Fruit fly (Drosophila melanogaster) whole organism, wandering third instar larva: Measurements from ENCODE around the gene ScsbetaA.

Experiments
- Abd-B ChIP-seq: fragments of >200 bp; optimal IDR thresholded peaks from 2 replicates; lab custom pipeline; 2017; ENCODE audit warnings: missing biosample characterization, missing genetic modification characterization
- CG32264 ChIP-seq: fragments of 200-800 bp; sonication (Bioruptor generic); optimal IDR thresholded peaks from 2 replicates; lab custom pipeline; 2016; ENCODE audit warnings: missing biosample characterization, missing genetic modification characterization
- CG9705 ChIP-seq: fragments of 200-800 bp; sonication (Bioruptor generic); optimal IDR thresholded peaks from 2 replicates; lab custom pipeline; 2018; ENCODE audit warnings: missing biosample characterization, mild to moderate bottlenecking, missing genetic modification characterization
- CrebA ChIP-seq: fragments of 200-800 bp; sonication (Bioruptor generic); optimal IDR thresholded peaks from 2 replicates; lab custom pipeline; 2016; ENCODE audit warnings: missing biosample characterization, mild to moderate bottlenecking, missing genetic modification characterization, borderline replicate concordance
- Dfd ChIP-seq: fragments of >200 bp; optimal IDR thresholded peaks from 2 replicates; lab custom pipeline; 2017; ENCODE audit warnings: missing biosample characterization, missing genetic modification characterization
- Dif ChIP-seq: fragments of 200-275, 200-300 bp; sonication (Bioruptor generic); optimal IDR thresholded peaks from 2 replicates; lab custom pipeline; 2018; ENCODE audit warnings: missing biosample characterization, missing genetic modification characterization; ENCODE audit not compliant: partially characterized antibody
- GATAd ChIP-seq: sonication (Bioruptor generic); optimal IDR thresholded peaks from 2 replicates; lab custom pipeline; 2016; ENCODE audit warnings: missing biosample characterization, missing genetic modification characterization
- Hnf4 ChIP-seq: fragments of 200-800 bp; sonication (Bioruptor generic); optimal IDR thresholded peaks from 2 replicates; lab custom pipeline; 2016; ENCODE audit warnings: missing biosample characterization, mild to moderate bottlenecking, missing genetic modification characterization
- Hr78 ChIP-seq: fragments of >200 bp; optimal IDR thresholded peaks from 2 replicates; lab custom pipeline; 2017; ENCODE audit warnings: missing biosample characterization, missing genetic modification characterization
- Hr83 ChIP-seq: fragments of 200-300 bp; sonication (Bioruptor generic); optimal IDR thresholded peaks from 2 replicates; lab custom pipeline; 2016; ENCODE audit warnings: missing biosample characterization, mild to moderate bottlenecking, missing genetic modification characterization, moderate library complexity; ENCODE audit not compliant: poor library complexity, severe bottlenecking
- Jra ChIP-seq: sonication (Bioruptor generic); optimal IDR thresholded peaks from 2 replicates; lab custom pipeline; 2016; ENCODE audit warnings: missing biosample characterization, missing genetic modification characterization
- Mio ChIP-seq: sonication (Bioruptor generic); optimal IDR thresholded peaks from 2 replicates; lab custom pipeline; 2016; ENCODE audit warnings: missing biosample characterization, missing genetic modification characterization
- OdsH ChIP-seq: fragments of 200-800 bp; sonication (Bioruptor generic); optimal IDR thresholded peaks from 2 replicates; lab custom pipeline; 2016; ENCODE audit warnings: missing biosample characterization, mild to moderate bottlenecking, missing genetic modification characterization
- Rel ChIP-seq, 2 experiments: fragments of 200-800 bp; sonication (Bioruptor generic) in 1 of 2; optimal IDR thresholded peaks; 2 replicates in 1 of 2; 3 replicates in 1 of 2; lab custom pipeline; 2016 to 2019; ENCODE audit warnings: mild to moderate bottlenecking in 2 of 2, missing biosample characterization in 2 of 2, missing genetic modification characterization in 2 of 2, moderate library complexity in 1 of 2
- Sp1 ChIP-seq: fragments of 200-800 bp; sonication (Bioruptor generic); optimal IDR thresholded peaks from 3 replicates; lab custom pipeline; 2019; ENCODE audit warnings: missing biosample characterization, mild to moderate bottlenecking, missing genetic modification characterization, moderate library complexity
- Vsx2 ChIP-seq: fragments of 200-300, 225-300 bp; sonication (Bioruptor generic); optimal IDR thresholded peaks from 2 replicates; lab custom pipeline; 2018; ENCODE audit warnings: missing biosample characterization, missing genetic modification characterization; ENCODE audit not compliant: partially characterized antibody
- br ChIP-seq: fragments of 200-800 bp; sonication (Bioruptor generic); optimal IDR thresholded peaks from 2 replicates; lab custom pipeline; 2016; ENCODE audit warnings: missing biosample characterization, missing genetic modification characterization
- ey ChIP-seq: fragments of 200-800 bp; sonication (Bioruptor generic); optimal IDR thresholded peaks from 2 replicates; lab custom pipeline; 2016; ENCODE audit warnings: missing biosample characterization, missing genetic modification characterization
- foxo ChIP-seq, 2 experiments: fragments of 200-800 bp; sonication (Bioruptor generic); optimal IDR thresholded peaks; 2 replicates in 1 of 2; 3 replicates in 1 of 2; lab custom pipeline; 2016 to 2017; ENCODE audit warnings: missing biosample characterization in 2 of 2, missing genetic modification characterization in 2 of 2
- fru ChIP-seq: fragments of 200-800 bp; sonication (Bioruptor generic); optimal IDR thresholded peaks from 3 replicates; lab custom pipeline; 2016; ENCODE audit warnings: missing biosample characterization, mild to moderate bottlenecking, missing genetic modification characterization
- h ChIP-seq: fragments of 200-800 bp; sonication (Bioruptor generic); optimal IDR thresholded peaks from 3 replicates; lab custom pipeline; 2016; ENCODE audit warnings: missing biosample characterization, mild to moderate bottlenecking, missing genetic modification characterization
- jim ChIP-seq: fragments of 175-275, 200-325 bp; sonication (Bioruptor generic); optimal IDR thresholded peaks from 2 replicates; lab custom pipeline; 2016; ENCODE audit warnings: missing biosample characterization, mild to moderate bottlenecking, missing genetic modification characterization
- lola ChIP-seq: fragments of >200 bp; optimal IDR thresholded peaks from 2 replicates; lab custom pipeline; 2017; ENCODE audit warnings: missing biosample characterization, missing genetic modification characterization
- psq ChIP-seq: fragments of 200-800 bp; sonication (Bioruptor generic); optimal IDR thresholded peaks from 3 replicates; lab custom pipeline; 2017; ENCODE audit warnings: missing biosample characterization, mild to moderate bottlenecking, missing genetic modification characterization, moderate library complexity
- rgr ChIP-seq: fragments of 200-800 bp; sonication (Bioruptor generic); optimal IDR thresholded peaks from 3 replicates; lab custom pipeline; 2016; ENCODE audit warnings: missing biosample characterization, mild to moderate bottlenecking, missing genetic modification characterization
- sage ChIP-seq: fragments of 200-800 bp; sonication (Bioruptor generic); optimal IDR thresholded peaks from 2 replicates; lab custom pipeline; 2016; ENCODE audit warnings: missing biosample characterization, mild to moderate bottlenecking, missing genetic modification characterization
- sv ChIP-seq: fragments of 200-800 bp; sonication (Bioruptor generic); optimal IDR thresholded peaks from 3 replicates; lab custom pipeline; 2016; ENCODE audit warnings: missing biosample characterization, missing genetic modification characterization
- tai ChIP-seq: sonication (Bioruptor generic); optimal IDR thresholded peaks from 2 replicates; lab custom pipeline; 2016; ENCODE audit warnings: missing biosample characterization, missing genetic modification characterization
- usp ChIP-seq: fragments of >200 bp; optimal IDR thresholded peaks from 2 replicates; lab custom pipeline; 2017; ENCODE audit warnings: missing biosample characterization, missing genetic modification characterization

The ScsbetaA gene

dm6 chr3R:8925924-8926553 is 12.5 kb upstream of the ScsbetaA start (continued):
- TF ChIP-seq sv (GFP tag; lab: Kevin White, UChicago) (no peak), foxo (GFP tag; optimal IDR thresholded peaks at IDR 0.05; lab: Kevin White, UChicago) (peak; percentile 69 to 94), usp (GFP tag; lab: Kevin White, UChicago) (no peak), Dif (GFP tag; lab: Kevin White, UChicago) (no peak), Dfd (GFP tag; lab: Kevin White, UChicago) (no peak), Hr78 (no peak), Jra (GFP tag; lab: Kevin White, UChicago) (peak; percentile 86), CG32264 (GFP tag; lab: Kevin White, UChicago) (peak; percentile 80), rgr (peak; percentile 92), GATAd (peak; percentile 64), Rel (GFP tag; optimal IDR thresholded peaks at IDR 0.05; lab: Kevin White, UChicago) (peak; percentile 64), Rel (tag; optimal IDR thresholded peaks at IDR 0.05; lab: Kevin White, UChicago) (peak; percentile 75), br (GFP tag; lab: Kevin White, UChicago) (peak; percentile 94), lola (no peak), fru (peak; percentile 94), jim (GFP tag; lab: Kevin White, UChicago) (no peak), CrebA (peak; percentile 70), Abd-B (GFP tag; lab: Kevin White, UChicago) (no peak)
- TF ChIP-seq, all 38 proteins: peak for 25

- TF ChIP-seq Vsx2 (no peak), Hr83 (GFP tag; lab: Kevin White, UChicago) (no peak), tai (no peak), Hr78 (no peak), Sp1 (GFP tag; lab: Kevin White, UChicago) (no peak), ey (no peak), sv (GFP tag; lab: Kevin White, UChicago) (no peak), CG32264 (GFP tag; lab: Kevin White, UChicago) (no peak), rgr (no peak), Mio (GFP tag; lab: Kevin White, UChicago) (no peak), CrebA (no peak), OdsH (GFP tag; lab: Kevin White, UChicago) (no peak), psq (GFP tag; lab: Kevin White, UChicago) (no peak), sage (GFP tag; lab: Kevin White, UChicago) (no peak), Hnf4 (GFP tag; lab: Kevin White, UChicago) (no peak)
Measured at dm6 chr3R:8926554-8926951, 12.0 kb upstream of the ScsbetaA start.

DNA sequence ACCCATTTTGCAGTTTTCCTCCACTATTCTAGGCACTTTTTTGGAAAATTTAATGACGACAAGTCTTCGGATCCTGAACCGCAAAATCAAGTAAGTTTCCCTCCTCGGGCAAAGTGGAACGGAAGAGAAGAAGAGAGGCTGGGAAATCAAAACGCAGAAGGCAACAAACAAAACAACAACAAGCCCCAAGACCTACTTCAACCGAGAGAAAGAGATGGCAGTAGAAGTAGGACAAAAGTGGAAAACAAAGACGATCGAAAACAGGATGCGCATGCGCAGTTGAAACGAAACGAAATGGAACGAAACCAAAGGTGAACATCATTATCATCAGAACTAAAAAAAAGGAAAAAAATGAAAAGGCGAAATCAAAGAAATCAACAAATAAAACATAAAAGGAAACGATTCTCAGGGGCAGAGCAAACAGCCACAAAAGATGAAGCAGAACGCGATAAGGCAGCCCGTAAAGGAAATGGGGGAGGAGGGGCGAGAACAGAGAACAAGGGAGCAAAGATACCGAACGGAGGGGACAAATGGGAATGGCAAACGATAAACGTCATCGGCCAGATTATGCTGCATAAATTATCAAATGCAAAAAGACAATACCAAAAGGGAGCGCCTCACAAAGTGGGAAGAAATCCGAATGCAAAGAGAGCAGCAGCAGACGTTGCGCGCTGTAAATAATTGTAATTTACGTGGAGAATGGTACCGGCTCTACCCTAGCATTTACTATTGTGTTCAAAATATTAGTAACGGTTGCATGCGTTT is 11.3 kb upstream of the ScsbetaA start:
- TF ChIP-seq CrebA (peak; percentile 73), CG32264 (GFP tag; lab: Kevin White, UChicago) (no peak), sage (GFP tag; lab: Kevin White, UChicago) (no peak), Sp1 (GFP tag; lab: Kevin White, UChicago) (peak; percentile 60), tai (no peak), Vsx2 (peak; percentile 2), psq (GFP tag; lab: Kevin White, UChicago) (peak; percentile 97), lola (no peak), GATAd (no peak), jim (GFP tag; lab: Kevin White, UChicago) (peak; percentile 22), Jra (GFP tag; lab: Kevin White, UChicago) (no peak), Dif (GFP tag; lab: Kevin White, UChicago) (peak; percentile 16), h (GFP tag; lab: Kevin White, UChicago) (no peak), Hr83 (GFP tag; lab: Kevin White, UChicago) (peak; percentile 18), fru (no peak), Dfd (GFP tag; lab: Kevin White, UChicago) (no peak), Rel (GFP tag; optimal IDR thresholded peaks at IDR 0.05; lab: Kevin White, UChicago) (peak; percentile 53), Rel (tag; optimal IDR thresholded peaks at IDR 0.05; lab: Kevin White, UChicago) (peak; percentile 51), CG9705 (peak; percentile 20)
